Worm (Caenorhabditis elegans): ENCODE data around the gene lips-10.

- TF ChIP-seq F10E7.11 (tag; optimal IDR thresholded peaks at IDR 0.05) (no peak), F39B2.1 (GFP tag; IDR thresholded peaks at IDR 0.05) (no peak), ekl-4 (GFP tag; IDR thresholded peaks at IDR 0.05) (no peak), rec-8 (tag; optimal IDR thresholded peaks at IDR 0.05) (no peak)
These were observed 42.2 kb downstream of the lips-10 start for ce11 chrII:8481033-8481708.
